Worm (Caenorhabditis elegans) whole organism, L4 larva: ENCODE data around the gene tbc-20.
"Not testable (repeated sequence)": the region's sequence is repeated elsewhere in the genome, so short reads cannot be mapped to it uniquely, and the experiment has no call there.

Experiments
- ama-1 ChIP-seq: fragments of 150-350 bp; optimal IDR thresholded peaks from 2 replicates; lab custom pipeline; 2014; ENCODE audit warnings: inconsistent platforms, mixed read lengths
- ceh-44 ChIP-seq: fragments of 200-800 bp; sonication (Bioruptor generic); IDR thresholded peaks from 2 replicates; pipeline ENCODE4 v1.3.6; 2022; ENCODE audit warnings: missing genetic modification reagents, missing genetic modification characterization, missing compliant biosample characterization
- daf-12 ChIP-seq: fragments of 150-350 bp; optimal IDR thresholded peaks from 2 replicates; lab custom pipeline; 2014; ENCODE audit warnings: missing biosample characterization, missing genetic modification reagents, missing genetic modification characterization
- daf-8 ChIP-seq: fragments of 200-800 bp; sonication (Bioruptor generic); IDR thresholded peaks from 2 replicates; pipeline ENCODE4 v1.3.6; 2022; ENCODE audit warnings: missing genetic modification characterization, missing compliant biosample characterization
- egl-27 ChIP-seq: sonication (generic microtip); optimal IDR thresholded peaks from 3 replicates; lab custom pipeline; 2017; ENCODE audit warnings: missing biosample characterization, missing genetic modification reagents, missing genetic modification characterization
- lin-15B ChIP-seq: fragments of 150-350 bp; sonication (generic microtip); optimal IDR thresholded peaks from 3 replicates; lab custom pipeline; 2014; ENCODE audit warnings: missing biosample characterization, missing genetic modification characterization
- lin-38 ChIP-seq: fragments of 200-800 bp; sonication (Bioruptor generic); IDR thresholded peaks from 2 replicates; pipeline ENCODE4 v1.3.6; 2022; ENCODE audit warnings: missing genetic modification reagents, missing genetic modification characterization, missing compliant biosample characterization
- nhr-111 ChIP-seq: fragments of 200-800 bp; sonication (Bioruptor generic); optimal IDR thresholded peaks from 2 replicates; lab custom pipeline; 2018; ENCODE audit warnings: mild to moderate bottlenecking, missing genetic modification characterization, missing compliant biosample characterization
- set-16 ChIP-seq: fragments of 200-800 bp; sonication (Bioruptor generic); IDR thresholded peaks from 2 replicates; pipeline ENCODE4 v1.3.6; 2022; ENCODE audit warnings: missing genetic modification reagents, missing genetic modification characterization, missing compliant biosample characterization
- zag-1 ChIP-seq: fragments of 150-350 bp; optimal IDR thresholded peaks from 2 replicates; lab custom pipeline; 2014; ENCODE audit warnings: missing biosample characterization, missing genetic modification characterization

DNA sequence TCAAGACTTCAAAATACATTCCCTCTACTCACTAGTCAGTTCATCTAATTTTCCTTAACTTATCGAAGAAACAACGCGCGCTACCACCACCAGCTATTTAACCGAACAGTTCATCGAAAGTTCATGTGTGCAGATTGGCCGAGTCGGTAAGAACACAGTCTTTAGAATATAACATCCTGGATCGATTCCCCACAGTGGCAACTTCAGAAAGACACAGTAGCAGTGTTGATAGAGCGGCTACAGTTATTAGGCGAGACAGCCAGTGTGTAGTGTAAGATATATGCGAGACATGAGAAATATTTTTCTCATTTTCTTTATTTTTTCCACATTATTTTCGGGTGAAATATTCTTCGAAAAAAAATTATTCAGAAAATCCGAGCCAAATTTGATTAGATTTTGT lies 4.3 kb downstream of the tbc-20 start:
- TF ChIP-seq ceh-44 (GFP tag; lab: Robert Waterston, UW); ama-1 (lab: Kevin White, UChicago); set-16 (GFP tag; lab: Robert Waterston, UW); lin-15B (tag; lab: Kevin White, UChicago); daf-8 (GFP tag; lab: Robert Waterston, UW); zag-1 (tag; lab: Kevin White, UChicago); nhr-111 (GFP tag; lab: Kevin White, UChicago); daf-12 (tag; lab: Kevin White, UChicago); egl-27: not testable (repeated sequence)
- peak; percentile 65 for TF ChIP-seq lin-38 (GFP tag; lab: Robert Waterston, UW)
